Fruit fly (Drosophila melanogaster): ENCODE results near the gene Kdm5.

The Kdm5 gene

DNA sequence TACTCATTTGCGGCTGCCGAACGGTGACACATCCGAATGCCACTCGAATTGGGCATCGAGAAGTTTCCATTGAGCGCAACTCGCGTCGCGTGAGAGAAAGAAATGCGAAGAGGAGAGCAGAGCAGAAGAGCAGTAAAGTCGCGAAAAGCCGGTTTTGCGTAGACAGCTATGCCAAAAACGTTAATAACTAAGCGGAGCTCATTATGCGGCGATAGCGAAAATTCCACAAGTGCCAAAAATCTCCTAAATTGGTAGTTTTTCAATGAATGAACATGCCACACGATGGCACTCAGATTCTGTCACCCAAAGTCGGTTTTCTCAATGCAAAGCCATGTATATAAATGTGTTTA lies 21.6 kb downstream of the Kdm5 start:
- TF ChIP-seq psq (optimal IDR thresholded peaks at IDR 0.05), result no peak
- no peak for TF ChIP-seq Myc (optimal IDR thresholded peaks at IDR 0.05)
- no peak for TF ChIP-seq h (optimal IDR thresholded peaks at IDR 0.05)
- TF ChIP-seq Sin3A (optimal IDR thresholded peaks at IDR 0.05), result no peak
- TF ChIP-seq insv (optimal IDR thresholded peaks at IDR 0.05), result no peak
- TF ChIP-seq ttk (optimal IDR thresholded peaks at IDR 0.05), result no peak

DNA sequence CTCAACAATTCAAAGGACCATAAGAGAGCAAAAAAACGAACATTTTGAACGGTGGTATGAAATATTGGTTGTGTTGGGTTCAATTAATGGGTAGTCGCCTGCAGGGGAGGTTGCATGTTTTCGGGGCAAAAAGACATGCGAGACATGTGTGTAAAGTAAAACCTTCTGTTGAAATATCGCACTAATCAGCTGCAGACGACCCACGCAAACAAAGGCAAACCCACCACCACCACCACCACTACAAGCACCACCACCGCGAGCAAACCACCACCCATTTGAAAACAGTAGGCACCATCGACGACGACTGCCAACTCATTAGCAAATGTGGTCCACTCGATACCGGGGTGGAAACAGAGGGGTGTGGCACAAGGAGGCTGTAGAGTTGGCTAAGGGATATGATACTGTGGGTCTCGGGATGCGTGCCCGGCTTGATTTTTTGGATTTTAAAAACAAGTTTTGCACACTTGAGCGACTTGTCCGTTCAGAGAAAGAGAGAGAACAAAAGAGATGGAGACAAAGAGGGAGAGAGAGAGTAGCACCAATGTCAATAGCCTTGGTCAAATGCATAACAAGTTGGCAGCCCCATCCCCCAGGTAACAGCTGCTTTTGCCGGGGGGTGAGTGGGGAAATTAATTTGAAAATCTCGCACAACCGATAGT lies 22.1 kb downstream of the Kdm5 start:
- TF ChIP-seq h (optimal IDR thresholded peaks at IDR 0.05) (no peak), ttk (optimal IDR thresholded peaks at IDR 0.05) (no peak), insv (optimal IDR thresholded peaks at IDR 0.05) (no peak), psq (optimal IDR thresholded peaks at IDR 0.05) (no peak), Sin3A (optimal IDR thresholded peaks at IDR 0.05) (no peak), Myc (optimal IDR thresholded peaks at IDR 0.05) (no peak)

DNA sequence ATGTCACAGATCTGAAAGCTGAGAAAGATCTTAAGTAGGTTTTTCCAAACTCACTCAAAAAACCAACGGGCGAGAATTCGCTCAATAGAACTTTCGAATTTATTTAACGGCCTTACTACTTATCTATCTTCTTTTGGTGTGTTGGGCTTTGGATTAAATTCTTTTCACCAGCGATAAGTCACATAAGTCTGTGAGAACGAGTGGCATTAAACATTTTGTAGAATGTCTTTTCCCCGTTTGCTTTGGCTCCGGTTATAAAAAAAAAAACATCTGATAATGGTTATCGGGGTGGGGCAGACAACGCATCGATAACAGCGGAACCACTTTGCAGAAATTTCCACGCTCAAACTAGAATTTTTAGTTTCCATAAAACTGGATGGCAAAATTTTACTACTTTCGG lies 23.7 kb downstream of the Kdm5 start:
- TF ChIP-seq ttk (optimal IDR thresholded peaks at IDR 0.05) (no peak), Sin3A (optimal IDR thresholded peaks at IDR 0.05) (no peak)

DNA sequence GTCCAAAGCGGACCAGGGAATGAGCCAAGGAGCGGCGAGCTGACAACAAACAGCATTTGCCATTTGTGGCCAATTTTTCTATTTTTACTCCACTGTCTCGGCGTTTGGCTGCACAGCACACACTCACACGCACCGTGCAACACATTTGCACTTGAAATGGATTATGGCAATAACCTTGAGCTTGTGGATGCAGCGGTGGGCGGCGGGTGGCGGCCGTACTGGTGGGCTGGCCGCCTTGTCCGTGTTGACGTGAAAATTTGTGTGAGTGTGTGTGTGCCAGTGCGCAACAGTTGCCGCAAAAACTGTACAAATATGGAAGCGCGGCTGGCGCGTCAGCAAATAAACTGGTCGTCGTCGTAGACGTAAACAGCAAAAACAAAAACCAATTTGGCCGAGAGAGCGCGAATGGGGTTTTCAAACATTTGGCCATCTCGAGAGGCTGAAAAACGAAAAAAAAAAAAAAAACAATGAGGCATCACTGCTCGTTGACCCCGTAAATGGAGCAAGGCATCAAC lies 24.2 kb downstream of the Kdm5 start:
- TF ChIP-seq h (optimal IDR thresholded peaks at IDR 0.05), result no peak
- TF ChIP-seq psq (optimal IDR thresholded peaks at IDR 0.05), result no peak
- no peak for TF ChIP-seq ttk (optimal IDR thresholded peaks at IDR 0.05)
- no peak for TF ChIP-seq Myc (optimal IDR thresholded peaks at IDR 0.05)
- no peak for TF ChIP-seq insv (optimal IDR thresholded peaks at IDR 0.05)
- no peak for TF ChIP-seq Sin3A (optimal IDR thresholded peaks at IDR 0.05)

DNA sequence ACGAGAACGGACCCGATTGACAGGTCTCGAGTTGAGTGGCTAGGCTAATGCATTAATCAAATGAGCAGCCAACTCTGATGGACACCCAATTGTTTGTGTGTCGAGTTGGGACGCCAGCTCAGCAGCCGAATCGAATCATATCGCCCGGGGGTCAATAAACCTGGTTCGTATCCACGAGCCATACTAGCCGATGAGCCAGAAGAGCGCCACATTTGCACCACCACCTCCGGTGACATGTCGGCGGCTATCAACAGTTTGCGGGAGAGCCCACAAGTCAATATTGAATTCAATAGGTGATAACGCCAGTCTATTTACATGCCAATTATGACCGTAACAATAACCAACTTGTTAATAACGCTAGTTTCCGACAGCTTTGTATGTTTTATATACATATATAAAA lies 25.2 kb downstream of the Kdm5 start:
- TF ChIP-seq ttk (optimal IDR thresholded peaks at IDR 0.05) (no peak), psq (optimal IDR thresholded peaks at IDR 0.05) (no peak), insv (optimal IDR thresholded peaks at IDR 0.05) (no peak), Myc (optimal IDR thresholded peaks at IDR 0.05) (no peak), Sin3A (optimal IDR thresholded peaks at IDR 0.05) (no peak), h (optimal IDR thresholded peaks at IDR 0.05) (no peak)

DNA sequence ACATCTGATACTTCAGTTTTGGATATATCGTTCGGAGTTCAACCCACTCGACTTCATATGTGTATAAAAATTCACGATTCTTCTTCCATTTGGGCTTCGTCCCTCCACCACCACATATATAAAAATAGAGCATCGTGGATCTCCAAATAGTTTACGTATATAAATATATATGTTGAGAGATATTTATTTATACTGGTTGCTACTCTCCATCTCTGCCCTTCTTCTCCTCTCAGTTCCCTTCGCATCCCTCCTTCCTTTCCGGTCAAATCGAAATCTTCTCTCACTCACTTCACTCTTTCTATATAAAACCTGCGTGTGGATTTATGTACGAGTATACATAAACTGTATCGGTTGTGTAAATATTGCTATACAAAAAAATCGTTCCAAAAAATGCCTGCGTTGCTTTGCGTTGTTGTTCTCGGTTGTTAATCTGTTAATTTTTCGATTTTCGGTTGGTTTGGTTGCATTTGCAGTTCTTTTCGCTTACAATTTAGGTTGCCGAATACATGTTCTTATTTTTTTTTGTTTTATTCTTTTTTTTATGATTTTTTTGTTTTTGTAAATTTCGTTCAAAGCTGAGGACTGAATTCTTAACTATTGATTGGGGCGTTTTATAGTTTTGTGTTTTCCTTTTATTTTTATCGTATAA lies 26.6 kb downstream of the Kdm5 start:
- TF ChIP-seq insv (optimal IDR thresholded peaks at IDR 0.05), result no peak
- no peak for TF ChIP-seq Myc (optimal IDR thresholded peaks at IDR 0.05)
- TF ChIP-seq Sin3A (optimal IDR thresholded peaks at IDR 0.05), result no peak
- no peak for TF ChIP-seq ttk (optimal IDR thresholded peaks at IDR 0.05)
- TF ChIP-seq psq (optimal IDR thresholded peaks at IDR 0.05), result no peak
- no peak for TF ChIP-seq h (optimal IDR thresholded peaks at IDR 0.05)

DNA sequence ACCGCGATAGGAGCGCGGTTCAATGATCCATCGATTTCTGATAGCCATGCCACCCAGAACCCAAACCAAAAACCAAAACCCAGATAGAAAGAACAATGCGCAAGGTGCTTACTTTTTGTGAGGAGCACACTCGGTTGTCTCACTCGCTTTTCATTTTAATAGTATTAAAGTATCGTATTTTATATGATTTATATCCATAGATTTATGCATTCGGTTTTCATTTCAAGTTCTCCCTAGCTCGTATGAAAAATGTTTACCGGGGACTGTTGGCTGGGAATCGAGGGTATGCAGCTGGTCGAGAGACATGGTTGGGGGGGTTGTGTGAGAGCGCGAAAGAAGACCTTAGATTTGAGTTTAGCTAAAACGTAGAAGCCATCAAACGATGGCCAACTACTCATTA lies 27.3 kb downstream of the Kdm5 start:
- TF ChIP-seq insv (optimal IDR thresholded peaks at IDR 0.05) (no peak), Myc (optimal IDR thresholded peaks at IDR 0.05) (no peak), h (optimal IDR thresholded peaks at IDR 0.05) (no peak), psq (optimal IDR thresholded peaks at IDR 0.05) (no peak), Sin3A (optimal IDR thresholded peaks at IDR 0.05) (no peak), ttk (optimal IDR thresholded peaks at IDR 0.05) (no peak)

DNA sequence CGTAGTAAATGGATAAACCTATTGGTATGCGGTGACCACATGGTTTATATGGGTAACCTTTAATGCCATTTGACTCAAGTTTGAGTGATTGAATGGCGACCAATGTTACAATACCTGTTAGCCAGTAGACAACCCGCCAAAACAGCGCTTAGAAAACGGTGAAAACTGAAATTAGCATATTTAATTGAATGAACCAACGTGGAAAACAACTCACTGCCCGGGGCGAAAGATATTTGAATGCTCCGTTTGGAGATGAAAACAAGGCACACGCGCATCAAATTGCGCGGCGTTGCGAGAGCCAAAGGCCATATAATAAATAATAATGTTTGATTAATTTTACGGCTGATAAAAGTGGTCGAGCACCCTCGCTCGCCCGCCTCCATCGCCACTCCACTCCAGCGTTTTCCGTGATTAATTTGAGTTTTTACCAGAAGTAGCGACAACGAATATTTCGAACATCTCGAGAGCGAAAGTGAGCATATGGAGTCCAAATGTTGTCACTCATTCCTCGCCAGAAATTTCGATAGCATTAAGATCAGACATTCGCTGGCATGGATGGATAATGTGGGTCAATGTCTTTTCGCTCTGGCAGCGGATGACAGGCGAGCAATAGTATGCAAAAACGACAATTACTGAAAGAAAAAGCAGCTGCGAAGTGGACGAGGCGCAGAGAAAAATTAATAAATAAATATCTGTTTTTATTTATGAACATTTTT lies 28.1 kb downstream of the Kdm5 start:
- TF ChIP-seq Myc (optimal IDR thresholded peaks at IDR 0.05), result no peak
- no peak for TF ChIP-seq h (optimal IDR thresholded peaks at IDR 0.05)
- TF ChIP-seq psq (optimal IDR thresholded peaks at IDR 0.05), result no peak

DNA sequence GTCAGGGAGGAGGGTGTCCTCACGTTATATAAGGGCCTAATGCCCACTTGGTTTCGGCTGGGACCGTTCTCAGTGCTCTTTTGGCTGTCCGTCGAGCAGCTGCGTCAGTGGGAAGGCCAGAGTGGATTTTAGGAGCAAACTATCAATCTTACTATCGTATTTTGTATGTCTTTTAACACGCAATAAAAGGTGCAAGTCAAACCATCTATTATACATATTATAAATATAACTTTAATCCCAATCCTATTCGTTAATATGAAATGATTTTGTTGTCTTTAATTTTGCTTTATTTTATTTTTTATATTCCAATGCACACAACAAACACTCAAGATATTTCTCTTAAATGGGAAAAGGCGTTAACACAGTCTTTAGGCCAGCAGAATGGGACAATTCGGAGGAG lies 29.7 kb downstream of the Kdm5 start, which contains the start of gene Ucp4B:
Gene Ucp4B (plus strand): TSS at position 301 of the 400 bp plus-strand sequence.
- TF ChIP-seq insv (optimal IDR thresholded peaks at IDR 0.05) (no peak), ttk (optimal IDR thresholded peaks at IDR 0.05) (no peak), psq (optimal IDR thresholded peaks at IDR 0.05) (no peak), Sin3A (optimal IDR thresholded peaks at IDR 0.05) (no peak), Myc (optimal IDR thresholded peaks at IDR 0.05) (no peak), h (optimal IDR thresholded peaks at IDR 0.05) (no peak)

DNA sequence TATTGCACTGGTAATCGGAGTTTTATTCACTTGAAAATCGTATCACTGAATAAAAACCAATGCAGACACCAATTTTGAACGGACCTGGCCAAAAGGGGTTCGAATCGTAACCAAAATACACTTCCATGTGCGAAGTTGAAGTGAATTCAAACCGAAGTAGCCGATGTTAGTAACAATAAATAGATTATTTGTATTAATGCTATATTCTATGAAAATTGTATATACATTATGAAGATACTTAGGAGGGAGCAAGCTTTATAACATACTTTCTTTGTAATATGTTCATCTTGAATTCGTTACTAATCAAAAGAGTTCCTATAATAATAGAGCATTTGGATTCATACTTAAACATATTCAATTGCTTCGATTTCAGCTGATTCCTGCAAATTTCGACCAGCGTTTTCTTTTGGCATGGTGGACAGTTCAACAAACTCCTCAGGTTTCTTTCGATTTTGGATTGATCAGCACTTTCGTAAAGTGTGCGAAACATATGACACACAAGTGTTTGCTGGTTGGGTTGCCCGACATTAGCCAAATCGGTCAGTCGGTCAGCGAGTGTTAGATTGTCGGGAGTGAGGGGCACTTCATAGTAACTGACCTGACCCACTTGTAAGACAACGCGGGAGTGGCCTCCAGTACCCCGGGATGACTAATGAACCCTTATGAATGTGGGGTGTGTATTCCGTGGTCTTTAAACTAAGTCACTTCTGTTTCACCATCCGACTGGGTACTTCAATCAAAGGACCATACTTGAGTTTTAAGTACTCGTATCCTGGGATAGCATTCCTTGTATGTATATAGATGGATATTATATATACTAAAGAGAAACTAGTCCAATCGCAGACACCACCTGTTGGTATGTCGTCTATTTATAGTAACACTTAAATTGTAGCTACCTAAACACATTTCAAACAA lies 31.3 kb downstream of the Kdm5 start, which contains the start of the genes CG13992 and Ucp4C:
Gene CG13992 (minus strand): TSS at position 51 of the 915 bp plus-strand sequence.
Gene Ucp4C (plus strand): TSS at position 865 of the 915 bp plus-strand sequence.
- TF ChIP-seq psq (optimal IDR thresholded peaks at IDR 0.05) (no peak), h (optimal IDR thresholded peaks at IDR 0.05) (no peak), ttk (optimal IDR thresholded peaks at IDR 0.05) (no peak), insv (optimal IDR thresholded peaks at IDR 0.05) (no peak), Myc (optimal IDR thresholded peaks at IDR 0.05) (no peak), Sin3A (optimal IDR thresholded peaks at IDR 0.05) (no peak)

DNA sequence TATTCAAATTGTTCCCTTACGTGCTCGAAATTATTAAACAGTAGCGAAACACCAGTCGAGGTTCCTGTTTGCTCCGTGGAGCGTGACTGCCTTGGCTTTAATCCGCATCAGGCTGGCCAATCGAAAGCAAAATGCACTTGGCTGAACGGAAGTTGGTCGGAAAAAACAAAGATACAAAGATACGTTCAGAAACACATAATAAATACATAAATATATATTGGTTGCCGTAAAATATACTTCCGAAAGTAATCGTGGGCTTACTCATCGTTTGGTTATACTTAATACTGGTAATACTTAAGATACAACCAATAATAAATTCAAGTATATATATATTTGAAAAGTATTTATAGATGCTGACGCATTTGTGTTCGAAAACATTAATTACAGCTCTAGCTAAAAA lies 34.5 kb downstream of the Kdm5 start, which contains the start of gene psd:
Gene psd (minus strand): TSS at position 101 of the 400 bp plus-strand sequence.
- no peak for TF ChIP-seq insv (optimal IDR thresholded peaks at IDR 0.05)
- no peak for TF ChIP-seq psq (optimal IDR thresholded peaks at IDR 0.05)
- TF ChIP-seq ttk (optimal IDR thresholded peaks at IDR 0.05), result no peak
- no peak for TF ChIP-seq h (optimal IDR thresholded peaks at IDR 0.05)
- no peak for TF ChIP-seq Myc (optimal IDR thresholded peaks at IDR 0.05)
- TF ChIP-seq Sin3A (optimal IDR thresholded peaks at IDR 0.05), result no peak
